Worm (Caenorhabditis elegans): ENCODE results near the gene tmem-131.

- no peak for TF ChIP-seq mdl-1 (tag; optimal IDR thresholded peaks at IDR 0.05)
- no peak for TF ChIP-seq nhr-77 (tag; optimal IDR thresholded peaks at IDR 0.05)
- TF ChIP-seq ceh-82 (tag; optimal IDR thresholded peaks at IDR 0.05): no peak
- TF ChIP-seq lin-14 (GFP tag; optimal IDR thresholded peaks at IDR 0.05): no peak
- no peak for TF ChIP-seq lin-15B (tag; optimal IDR thresholded peaks at IDR 0.05)
Measured at ce11 chrIII:4962393-4962792, 35.6 kb downstream of the tmem-131 start, which contains the start of gene vps-22.
